Worm (Caenorhabditis elegans) whole organism, early embryonic: ENCODE measurements around the gene srt-43.

Source experiments
- B0310.2 ChIP-seq: sonication (generic microtip); optimal IDR thresholded peaks from 2 replicates; lab custom pipeline; 2016; ENCODE audit warnings: mild to moderate bottlenecking, missing genetic modification characterization, missing compliant biosample characterization
- F13C5.2 ChIP-seq: sonication (generic microtip); optimal IDR thresholded peaks from 2 replicates; lab custom pipeline; 2017; ENCODE audit warnings: mild to moderate bottlenecking, missing genetic modification characterization, inconsistent platforms, missing compliant biosample characterization
- aly-1 ChIP-seq: sonication (generic microtip); optimal IDR thresholded peaks from 2 replicates; lab custom pipeline; 2016; ENCODE audit warnings: missing genetic modification characterization, missing compliant biosample characterization
- ama-1 ChIP-seq: fragments of 150-350 bp; optimal IDR thresholded peaks from 2 replicates; lab custom pipeline; 2014
- ceh-13 ChIP-seq: fragments of 200-800 bp; sonication (Bioruptor generic); optimal IDR thresholded peaks from 2 replicates; lab custom pipeline; 2018; ENCODE audit warnings: mild to moderate bottlenecking, missing genetic modification characterization, missing compliant biosample characterization
- ceh-36 ChIP-seq: sonication (generic microtip); optimal IDR thresholded peaks from 2 replicates; lab custom pipeline; 2016; ENCODE audit warnings: missing genetic modification characterization, inconsistent platforms, missing compliant biosample characterization
- ets-7 ChIP-seq: sonication (generic microtip); optimal IDR thresholded peaks from 2 replicates; lab custom pipeline; 2016; ENCODE audit warnings: missing genotype, missing genetic modification characterization, missing compliant biosample characterization
- flt-1 ChIP-seq: fragments of 200-800 bp; sonication (Bioruptor generic); IDR thresholded peaks from 2 replicates; pipeline ENCODE4 v1.3.6; 2022; ENCODE audit warnings: missing genetic modification characterization, missing compliant biosample characterization
- hmbx-1 ChIP-seq: sonication (generic microtip); optimal IDR thresholded peaks from 2 replicates; lab custom pipeline; 2016; ENCODE audit warnings: mild to moderate bottlenecking, missing genetic modification characterization, missing compliant biosample characterization
- hmg-4 ChIP-seq: fragments of 200-800 bp; sonication (Bioruptor generic); optimal IDR thresholded peaks from 2 replicates; lab custom pipeline; 2018; ENCODE audit warnings: mild to moderate bottlenecking, missing genetic modification characterization, missing compliant biosample characterization
- hnd-1 ChIP-seq: sonication (generic microtip); optimal IDR thresholded peaks from 2 replicates; lab custom pipeline; 2016; ENCODE audit warnings: missing genetic modification characterization, missing compliant biosample characterization
- pes-1 ChIP-seq: fragments of 200-800 bp; sonication (Bioruptor generic); IDR thresholded peaks from 2 replicates; pipeline ENCODE4 v1.3.6; 2022; ENCODE audit warnings: missing genetic modification reagents, missing genetic modification characterization, missing compliant biosample characterization
- scrt-1 ChIP-seq: fragments of 200-800 bp; sonication (Bioruptor generic); IDR thresholded peaks from 2 replicates; pipeline ENCODE4 v1.3.6; 2022; ENCODE audit warnings: missing genetic modification characterization, missing compliant biosample characterization
- sea-1 ChIP-seq: fragments of 200-800 bp; sonication (Bioruptor generic); conservative IDR thresholded peaks from 2 replicates; pipeline ENCODE4 v1.3.6; 2022; ENCODE audit warnings: missing genetic modification characterization, missing compliant biosample characterization
- tbx-11 ChIP-seq: fragments of 200-800 bp; sonication (Bioruptor generic); IDR thresholded peaks from 2 replicates; pipeline ENCODE4 v1.3.6; 2022; ENCODE audit warnings: missing genetic modification characterization, missing compliant biosample characterization
- tbx-37 ChIP-seq: fragments of 200-800 bp; sonication (Bioruptor generic); conservative IDR thresholded peaks from 2 replicates; pipeline ENCODE4 v1.3.6; 2022; ENCODE audit warnings: missing genetic modification reagents, missing genetic modification characterization, missing compliant biosample characterization
- tra-4 ChIP-seq: sonication (generic microtip); optimal IDR thresholded peaks from 2 replicates; lab custom pipeline; 2017; ENCODE audit warnings: missing genetic modification characterization, missing compliant biosample characterization

srt-43 gene

ce11 chrV:12803274-12803673, 34.2 kb downstream of the srt-43 start, which contains the start of gene srbc-45:
TSS of gene srbc-45 (plus strand) at chrV:12803574.
- TF ChIP-seq ama-1 (lab: Kevin White, UChicago) (no peak), ceh-13 (GFP tag; lab: Kevin White, UChicago) (no peak), pes-1 (GFP tag; lab: Robert Waterston, UW) (no peak), tra-4 (tag; lab: Kevin White, UChicago) (no peak), hmbx-1 (tag; lab: Kevin White, UChicago) (no peak), sea-1 (GFP tag; lab: Robert Waterston, UW) (no peak), scrt-1 (GFP tag; lab: Robert Waterston, UW) (no peak), ets-7 (no peak), B0310.2 (tag; lab: Kevin White, UChicago) (no peak), hnd-1 (no peak), tbx-11 (GFP tag; lab: Robert Waterston, UW) (no peak), ceh-36 (tag; lab: Kevin White, UChicago) (no peak), F13C5.2 (no peak), aly-1 (no peak)

- no peak for TF ChIP-seq ceh-36 (tag; lab: Kevin White, UChicago)
- no peak for TF ChIP-seq hmbx-1 (tag; lab: Kevin White, UChicago)
- no peak for TF ChIP-seq scrt-1 (GFP tag; lab: Robert Waterston, UW)
- no peak for TF ChIP-seq ama-1 (lab: Kevin White, UChicago)
- TF ChIP-seq sea-1 (GFP tag; lab: Robert Waterston, UW) = no peak
- TF ChIP-seq ceh-13 (GFP tag; lab: Kevin White, UChicago) = no peak
- TF ChIP-seq flt-1 (GFP tag; lab: Robert Waterston, UW) = no peak
- TF ChIP-seq hmg-4 (GFP tag; lab: Kevin White, UChicago) = no peak
- TF ChIP-seq pes-1 (GFP tag; lab: Robert Waterston, UW) = no peak
- no peak for TF ChIP-seq F13C5.2
Observed at ce11 chrV:12806190-12806589, 37.1 kb downstream of the srt-43 start, which contains the start of gene ZC443.7. TSS of gene ZC443.7 (plus strand) at chrV:12806490.

ce11 chrV:12809876-12810275, 40.8 kb downstream of the srt-43 start, which contains the start of gene ZC443.1:
TSS of gene ZC443.1 (minus strand) at chrV:12810080.
- TF ChIP-seq B0310.2 (tag; lab: Kevin White, UChicago) (no peak), F13C5.2 (no peak), ceh-36 (tag; lab: Kevin White, UChicago) (no peak), pes-1 (GFP tag; lab: Robert Waterston, UW) (no peak), hmbx-1 (tag; lab: Kevin White, UChicago) (no peak), sea-1 (GFP tag; lab: Robert Waterston, UW) (no peak), aly-1 (no peak), ama-1 (lab: Kevin White, UChicago) (no peak), hmg-4 (GFP tag; lab: Kevin White, UChicago) (no peak), tbx-11 (GFP tag; lab: Robert Waterston, UW) (no peak), tbx-37 (GFP tag; lab: Robert Waterston, UW) (no peak), scrt-1 (GFP tag; lab: Robert Waterston, UW) (no peak), hnd-1 (no peak), ets-7 (no peak)

ce11 chrV:12811126-12811525, 42.1 kb downstream of the srt-43 start, which contains the start of gene ZC443.2:
TSS of gene ZC443.2 (minus strand) at chrV:12811192.
- TF ChIP-seq ets-7 (no peak), aly-1 (no peak), flt-1 (GFP tag; lab: Robert Waterston, UW) (no peak), pes-1 (GFP tag; lab: Robert Waterston, UW) (no peak), F13C5.2 (no peak), hmbx-1 (tag; lab: Kevin White, UChicago) (no peak), scrt-1 (GFP tag; lab: Robert Waterston, UW) (no peak), tbx-11 (GFP tag; lab: Robert Waterston, UW) (no peak), ama-1 (lab: Kevin White, UChicago) (no peak), tra-4 (tag; lab: Kevin White, UChicago) (no peak), B0310.2 (tag; lab: Kevin White, UChicago) (no peak), tbx-37 (GFP tag; lab: Robert Waterston, UW) (no peak), ceh-36 (tag; lab: Kevin White, UChicago) (no peak), hnd-1 (no peak), hmg-4 (GFP tag; lab: Kevin White, UChicago) (no peak), sea-1 (GFP tag; lab: Robert Waterston, UW) (no peak), ceh-13 (GFP tag; lab: Kevin White, UChicago) (no peak)

- TF ChIP-seq F13C5.2 (no peak), tbx-11 (GFP tag; lab: Robert Waterston, UW) (no peak), B0310.2 (tag; lab: Kevin White, UChicago) (no peak), ceh-36 (tag; lab: Kevin White, UChicago) (no peak), sea-1 (GFP tag; lab: Robert Waterston, UW) (no peak), scrt-1 (GFP tag; lab: Robert Waterston, UW) (no peak), tbx-37 (GFP tag; lab: Robert Waterston, UW) (no peak), hnd-1 (no peak)
Observed at ce11 chrV:12811810-12812209, 42.8 kb downstream of the srt-43 start.

ce11 chrV:12814022-12814421, 45.0 kb downstream of the srt-43 start, which contains the start of gene ZC443.3:
TSS of gene ZC443.3 (minus strand) at chrV:12814122.
- TF ChIP-seq ceh-36 (tag; lab: Kevin White, UChicago) = no peak
- TF ChIP-seq tbx-11 (GFP tag; lab: Robert Waterston, UW) = no peak
- TF ChIP-seq ets-7 = no peak
- no peak for TF ChIP-seq aly-1
- TF ChIP-seq pes-1 (GFP tag; lab: Robert Waterston, UW) = no peak
- no peak for TF ChIP-seq scrt-1 (GFP tag; lab: Robert Waterston, UW)
- TF ChIP-seq tbx-37 (GFP tag; lab: Robert Waterston, UW) = no peak
- TF ChIP-seq flt-1 (GFP tag; lab: Robert Waterston, UW) = no peak
- TF ChIP-seq ama-1 (lab: Kevin White, UChicago) = no peak
- no peak for TF ChIP-seq hmbx-1 (tag; lab: Kevin White, UChicago)
- TF ChIP-seq hmg-4 (GFP tag; lab: Kevin White, UChicago) = no peak

- TF ChIP-seq aly-1 (peak; percentile 10), hmg-4 (GFP tag; lab: Kevin White, UChicago) (peak; percentile 52), F13C5.2 (peak; percentile 2), ceh-36 (tag; lab: Kevin White, UChicago) (no peak)
Observed at ce11 chrV:12814481-12814882, 45.4 kb downstream of the srt-43 start.
